Worm (Caenorhabditis elegans) whole organism, L3 larva: ENCODE measurements around the gene H40L08.7.

Experiments used
- ama-1 ChIP-seq: fragments of 150-350 bp; optimal IDR thresholded peaks from 2 replicates; lab custom pipeline; 2018
- ceh-9 ChIP-seq: sonication (generic microtip); optimal IDR thresholded peaks from 2 replicates; lab custom pipeline; 2018; ENCODE audit warnings: missing biosample characterization, missing genetic modification characterization
- elt-3 ChIP-seq, 3 experiments: fragments of 150-350 bp in 1 of 3; sonication (generic microtip) in 2 of 3; optimal IDR thresholded peaks; 2 replicates in 2 of 3; 4 replicates in 1 of 3; lab custom pipeline; 2014 to 2017; ENCODE audit warnings: missing biosample characterization in 3 of 3, missing genetic modification characterization in 3 of 3
- lin-15B ChIP-seq: fragments of 150-350 bp; optimal IDR thresholded peaks from 2 replicates; lab custom pipeline; 2014; ENCODE audit warnings: missing biosample characterization, missing genetic modification characterization
- nfya-1 ChIP-seq: sonication (generic microtip); optimal IDR thresholded peaks from 2 replicates; lab custom pipeline; 2017; ENCODE audit warnings: missing genetic modification characterization, mild to moderate bottlenecking, missing compliant biosample characterization, antibody characterized with exemption, moderate library complexity; ENCODE audit not compliant: insufficient read depth
- nhr-11 ChIP-seq: fragments of 150-350 bp; optimal IDR thresholded peaks from 2 replicates; lab custom pipeline; 2014; ENCODE audit warnings: missing biosample characterization, missing genetic modification characterization
- nhr-12 ChIP-seq: fragments of 150-350 bp; optimal IDR thresholded peaks from 2 replicates; lab custom pipeline; 2014; ENCODE audit warnings: missing biosample characterization, missing genetic modification characterization
- nhr-23 ChIP-seq: fragments of 150-350 bp; optimal IDR thresholded peaks from 2 replicates; lab custom pipeline; 2014; ENCODE audit warnings: missing biosample characterization, missing genetic modification reagents, missing genetic modification characterization
- pqm-1 ChIP-seq: fragments of 150-350 bp; optimal IDR thresholded peaks from 2 replicates; lab custom pipeline; 2017; ENCODE audit warnings: missing biosample characterization, missing genetic modification characterization, inconsistent platforms
- skn-1 ChIP-seq: fragments of 150-350 bp; optimal IDR thresholded peaks from 2 replicates; lab custom pipeline; 2014; ENCODE audit warnings: missing biosample characterization, missing genetic modification characterization
- ztf-11 ChIP-seq: fragments of 150-350 bp; optimal IDR thresholded peaks from 2 replicates; lab custom pipeline; 2014; ENCODE audit warnings: missing biosample characterization, missing genetic modification characterization

- TF ChIP-seq skn-1 (tag; lab: Kevin White, UChicago) (no peak), ama-1 (no peak), nhr-12 (tag; lab: Kevin White, UChicago) (no peak), nfya-1 (no peak), nhr-11 (tag; lab: Kevin White, UChicago) (no peak), pqm-1 (tag; lab: Kevin White, UChicago) (no peak), ztf-11 (tag; lab: Kevin White, UChicago) (no peak), ceh-9 (tag; lab: Kevin White, UChicago) (no peak), lin-15B (tag; lab: Kevin White, UChicago) (no peak), elt-3 (tag; optimal IDR thresholded peaks at IDR 0.05; lab: Kevin White, UChicago) (no peak), nhr-23 (tag; lab: Kevin White, UChicago) (no peak)
These were observed 24.2 kb downstream of the H40L08.7 start, which contains the start of gene H03G16.1 for ce11 chrX:15053223-15053933.
